Fruit fly (Drosophila melanogaster): Measurements from ENCODE around the gene Jon99Fi.

The Jon99Fi gene

DNA sequence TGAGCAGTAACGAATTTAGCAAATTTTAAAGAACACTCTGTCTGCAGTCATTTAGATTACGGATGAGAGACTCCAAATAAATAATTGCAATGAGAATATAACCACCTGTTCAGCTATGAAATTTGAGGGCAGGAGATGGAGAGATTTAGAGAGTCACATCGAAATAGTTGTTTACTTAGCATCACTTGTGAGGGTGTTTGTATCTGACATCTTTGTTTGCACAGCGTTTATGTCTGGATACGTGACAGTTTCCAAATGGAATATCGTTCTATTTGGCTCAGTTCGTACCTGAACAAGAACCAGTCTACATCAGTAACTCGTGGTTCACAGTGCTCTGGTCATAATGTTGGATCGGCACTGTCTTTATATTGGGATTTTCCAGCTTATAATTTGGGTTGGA is 1.0 kb downstream of the Jon99Fi start, which contains the start of gene PH4alphaSG2 (continued):
- no peak for TF ChIP-seq disco-r (GFP tag; optimal IDR thresholded peaks at IDR 0.05)
- TF ChIP-seq CG12744 (GFP tag; optimal IDR thresholded peaks at IDR 0.05): no peak
- no peak for TF ChIP-seq CG4404 (GFP tag; IDR thresholded peaks at IDR 0.05)
- TF ChIP-seq CG7928 (GFP tag; optimal IDR thresholded peaks at IDR 0.05): no peak
- TF ChIP-seq sens (GFP tag): peak; percentile 67
- no peak for TF ChIP-seq Hr39 (optimal IDR thresholded peaks at IDR 0.05)
- TF ChIP-seq lola (GFP tag; optimal IDR thresholded peaks at IDR 0.05): no peak
- TF ChIP-seq CG17802 (tag; optimal IDR thresholded peaks at IDR 0.05): no peak
- peak; percentile 11 for TF ChIP-seq Blimp-1 (GFP tag; optimal IDR thresholded peaks at IDR 0.05)
- TF ChIP-seq croc (GFP tag; conservative IDR thresholded peaks at IDR 0.05): no peak
- no peak for TF ChIP-seq Fer2 (tag; optimal IDR thresholded peaks at IDR 0.05)
- no peak for TF ChIP-seq dm (GFP tag; optimal IDR thresholded peaks at IDR 0.05)
- TF ChIP-seq B-H2 (GFP tag; optimal IDR thresholded peaks at IDR 0.05): peak; percentile 19
- TF ChIP-seq h (optimal IDR thresholded peaks at IDR 0.05): no peak
- TF ChIP-seq gsb (GFP tag; IDR thresholded peaks at IDR 0.05): no peak
- no peak for TF ChIP-seq insv (GFP tag; optimal IDR thresholded peaks at IDR 0.05)
- TF ChIP-seq CTCF (GFP tag; optimal IDR thresholded peaks at IDR 0.05): no peak
- no peak for TF ChIP-seq dmrt11E (tag; optimal IDR thresholded peaks at IDR 0.05)
- TF ChIP-seq CG4854 (GFP tag; optimal IDR thresholded peaks at IDR 0.05): no peak
- TF ChIP-seq HLH4C (GFP tag; IDR thresholded peaks at IDR 0.05; ENCODE audit: partially characterized antibody): no peak
- TF ChIP-seq dpn (GFP tag; optimal IDR thresholded peaks at IDR 0.05): no peak
- 0 out of 2 replicates have a peak, but pooled peaks have one; percentile 25 for TF ChIP-seq Xrp1 (GFP tag; IDR thresholded peaks at IDR 0.05)
- no peak for TF ChIP-seq CG12104 (GFP tag; optimal IDR thresholded peaks at IDR 0.05)
- TF ChIP-seq CG2202 (tag; optimal IDR thresholded peaks at IDR 0.05): no peak
- TF ChIP-seq grn (GFP tag; optimal IDR thresholded peaks at IDR 0.05): no peak
- TF ChIP-seq CG3163 (GFP tag; optimal IDR thresholded peaks at IDR 0.05): no peak
- TF ChIP-seq sr (GFP tag; IDR thresholded peaks at IDR 0.05): no peak
- TF ChIP-seq Atf-2 (GFP tag; optimal IDR thresholded peaks at IDR 0.05): no peak
- no peak for TF ChIP-seq CG13296 (GFP tag; optimal IDR thresholded peaks at IDR 0.05)
- TF ChIP-seq Dfd (GFP tag; optimal IDR thresholded peaks at IDR 0.05): no peak
- TF ChIP-seq ssp (GFP tag; IDR thresholded peaks at IDR 0.05): no peak
- peak; percentile 20 for TF ChIP-seq CG18619 (GFP tag; optimal IDR thresholded peaks at IDR 0.05)
- TF ChIP-seq CG18599 (GFP tag; optimal IDR thresholded peaks at IDR 0.05): peak; percentile 71
- peak; percentile 13 for TF ChIP-seq bcd (GFP tag; optimal IDR thresholded peaks at IDR 0.05)
- TF ChIP-seq pb (GFP tag; optimal IDR thresholded peaks at IDR 0.05): no peak
- no peak for TF ChIP-seq GATAe (GFP tag; conservative IDR thresholded peaks at IDR 0.05)
- peak; percentile 1 for TF ChIP-seq cwo (GFP tag; optimal IDR thresholded peaks at IDR 0.05)
- no peak for TF ChIP-seq pum (GFP tag; optimal IDR thresholded peaks at IDR 0.05)
- TF ChIP-seq CG7556 (GFP tag; optimal IDR thresholded peaks at IDR 0.05): no peak
- TF ChIP-seq fd64A (GFP tag; optimal IDR thresholded peaks at IDR 0.05): peak; percentile 5
- no peak for TF ChIP-seq CG7963 (GFP tag; IDR thresholded peaks at IDR 0.05; ENCODE audit: partially characterized antibody)
- no peak for TF ChIP-seq sisA (GFP tag; IDR thresholded peaks at IDR 0.05)
- TF ChIP-seq Hmr (GFP tag; optimal IDR thresholded peaks at IDR 0.05): peak; percentile 31
- TF ChIP-seq Drgx (GFP tag; IDR thresholded peaks at IDR 0.05): no peak
- no peak for TF ChIP-seq sim (GFP tag; IDR thresholded peaks at IDR 0.05)
- no peak for TF ChIP-seq crol (GFP tag; IDR thresholded peaks at IDR 0.05)
- TF ChIP-seq CG12219 (GFP tag; optimal IDR thresholded peaks at IDR 0.05): no peak
- no peak for TF ChIP-seq CG9609 (GFP tag; optimal IDR thresholded peaks at IDR 0.05)
- TF ChIP-seq PHDP (tag; optimal IDR thresholded peaks at IDR 0.05): no peak
- no peak for TF ChIP-seq Sry-δ (GFP tag; optimal IDR thresholded peaks at IDR 0.05)
- no peak for TF ChIP-seq CG10462 (GFP tag; optimal IDR thresholded peaks at IDR 0.05)
- TF ChIP-seq fd96Cb (tag; optimal IDR thresholded peaks at IDR 0.05): no peak
- no peak for TF ChIP-seq C15 (GFP tag; IDR thresholded peaks at IDR 0.05)
